Worm (Caenorhabditis elegans) whole organism, midembryonic: ENCODE data around the gene Y62E10A.3.

ENCODE experiments used
- T22C8.4 ChIP-seq: fragments of 200-800 bp; sonication (Bioruptor generic); IDR thresholded peaks from 2 replicates; pipeline ENCODE4 v1.3.6; 2022; ENCODE audit warnings: missing genetic modification characterization, missing compliant biosample characterization
- cog-1 ChIP-seq: sonication (generic microtip); optimal IDR thresholded peaks from 2 replicates; lab custom pipeline; 2016; ENCODE audit warnings: missing genetic modification characterization, missing compliant biosample characterization
- flt-1 ChIP-seq: fragments of 200-800 bp; sonication (Bioruptor generic); IDR thresholded peaks from 2 replicates; pipeline ENCODE4 v1.3.6; 2022; ENCODE audit warnings: missing genetic modification characterization, missing compliant biosample characterization
- klf-2 ChIP-seq: fragments of 200-800 bp; sonication (Bioruptor generic); conservative IDR thresholded peaks from 2 replicates; pipeline ENCODE4 v1.3.6; 2022; ENCODE audit warnings: missing genetic modification reagents, missing genetic modification characterization, missing compliant biosample characterization
- ref-1 ChIP-seq: fragments of 200-800 bp; sonication (Bioruptor generic); conservative IDR thresholded peaks from 2 replicates; pipeline ENCODE4 v1.3.6; 2022; ENCODE audit warnings: missing genetic modification reagents, missing genetic modification characterization, missing compliant biosample characterization
- tab-1 ChIP-seq: fragments of 200-800 bp; sonication (Bioruptor generic); IDR thresholded peaks from 2 replicates; pipeline ENCODE4 v1.3.6; 2022; ENCODE audit warnings: missing genetic modification characterization, missing compliant biosample characterization
- ztf-29 ChIP-seq: fragments of 200-800 bp; sonication (Bioruptor generic); IDR thresholded peaks from 2 replicates; pipeline ENCODE4 v1.3.6; 2022; ENCODE audit warnings: missing genetic modification reagents, missing genetic modification characterization, missing compliant biosample characterization

ce11 chrIV:13311331-13312034 lies 48.6 kb downstream of the Y62E10A.3 start:
- TF ChIP-seq flt-1 (GFP tag; lab: Robert Waterston, UW) (no peak), tab-1 (GFP tag; lab: Robert Waterston, UW) (no peak), klf-2 (GFP tag; lab: Robert Waterston, UW) (no peak), ztf-29 (no peak), T22C8.4 (GFP tag; lab: Robert Waterston, UW) (no peak), cog-1 (tag; lab: Kevin White, UChicago) (no peak), ref-1 (no peak)
